Worm (Caenorhabditis elegans): ENCODE results near the gene Y75B8A.6.

Y75B8A.6 gene

DNA sequence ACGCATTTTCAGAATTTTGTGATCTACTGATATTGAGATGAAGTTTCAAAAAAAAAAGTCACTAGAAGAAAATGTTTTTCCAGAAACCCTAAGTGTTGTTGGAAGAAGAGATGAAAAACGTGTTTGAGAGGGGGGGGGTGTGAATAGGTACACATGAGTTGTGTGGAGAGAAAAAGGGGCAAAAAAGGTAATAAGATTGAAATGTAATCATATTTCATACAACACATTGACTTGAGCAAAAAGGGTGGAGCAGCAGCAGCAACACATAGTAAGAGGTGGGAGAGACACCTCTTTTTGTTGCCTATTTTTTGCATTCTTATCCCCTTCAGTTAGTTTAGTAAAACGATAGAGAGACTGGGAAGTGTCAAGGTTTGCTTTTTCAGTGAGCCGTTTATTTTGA is 626 bp upstream of the Y75B8A.6 start:
- TF ChIP-seq Y53F4B.3 (GFP tag; IDR thresholded peaks at IDR 0.05): no peak
- TF ChIP-seq somi-1 (GFP tag; optimal IDR thresholded peaks at IDR 0.05): no peak
- TF ChIP-seq chd-7 (tag; optimal IDR thresholded peaks at IDR 0.05): no peak
- TF ChIP-seq sptf-2 (GFP tag; optimal IDR thresholded peaks at IDR 0.05): no peak

- no peak for TF ChIP-seq efl-1 (GFP tag; optimal IDR thresholded peaks at IDR 0.05)
- TF ChIP-seq hmg-1.2 (GFP tag; IDR thresholded peaks at IDR 0.05): no peak
- no peak for TF ChIP-seq K11D2.4 (GFP tag; IDR thresholded peaks at IDR 0.05)
- no peak for TF ChIP-seq ZK185.1 (tag; optimal IDR thresholded peaks at IDR 0.05; ENCODE audit: poor library complexity, severe bottlenecking)
- no peak for TF ChIP-seq ztf-22 (GFP tag; optimal IDR thresholded peaks at IDR 0.05)
- no peak for TF ChIP-seq rcor-1 (GFP tag; IDR thresholded peaks at IDR 0.05)
- TF ChIP-seq egl-18 (GFP tag; IDR thresholded peaks at IDR 0.05): no peak
- no peak for TF ChIP-seq ztf-25 (GFP tag; IDR thresholded peaks at IDR 0.05)
- no peak for TF ChIP-seq K12H6.12 (tag; optimal IDR thresholded peaks at IDR 0.05)
- TF ChIP-seq D2030.7 (GFP tag; IDR thresholded peaks at IDR 0.05): no peak
- no peak for TF ChIP-seq zim-3 (tag; optimal IDR thresholded peaks at IDR 0.05)
- TF ChIP-seq ceh-100 (GFP tag; IDR thresholded peaks at IDR 0.05): no peak
- TF ChIP-seq Y67H2A.10 (GFP tag; conservative IDR thresholded peaks at IDR 0.05): no peak
- no peak for TF ChIP-seq hsf-1 (GFP tag; IDR thresholded peaks at IDR 0.05)
- TF ChIP-seq F57C9.4 (tag; optimal IDR thresholded peaks at IDR 0.05): no peak
Observed at ce11 chrIII:12124392-12124791, 5.8 kb downstream of the Y75B8A.6 start.

ce11 chrIII:12123427-12123826 is 6.7 kb downstream of the Y75B8A.6 start:
- TF ChIP-seq lin-40 (tag; optimal IDR thresholded peaks at IDR 0.05) (no peak), hsf-1 (GFP tag; IDR thresholded peaks at IDR 0.05) (peak; percentile 93), rpc-1 (optimal IDR thresholded peaks at IDR 0.05) (peak; percentile 30), rpc-1 (tag; optimal IDR thresholded peaks at IDR 0.05) (no peak)

DNA sequence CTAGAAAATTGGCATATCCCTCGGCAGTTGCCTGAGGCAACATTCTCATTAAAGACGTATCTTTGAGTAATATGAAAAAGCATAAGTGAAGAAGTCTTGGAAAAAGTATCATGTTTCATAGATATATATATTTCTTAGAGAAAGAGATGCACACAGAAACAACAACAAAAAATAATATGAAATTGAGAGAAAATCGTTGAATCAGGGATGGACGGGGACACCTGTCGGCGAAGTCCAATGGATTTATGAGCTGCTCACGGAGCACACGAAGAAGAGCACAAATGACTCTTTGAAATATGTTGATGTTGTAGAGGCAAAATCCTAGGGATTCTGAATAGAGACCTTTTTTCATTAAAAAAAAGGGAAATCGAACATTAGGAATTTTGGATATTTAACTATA is 9.0 kb downstream of the Y75B8A.6 start:
- TF ChIP-seq madf-8 (GFP tag; conservative IDR thresholded peaks at IDR 0.05) (no peak), zfh-2 (GFP tag; conservative IDR thresholded peaks at IDR 0.05) (no peak), madf-6 (GFP tag; IDR thresholded peaks at IDR 0.05) (no peak), nfya-2 (GFP tag; IDR thresholded peaks at IDR 0.05) (no peak), ztf-18 (tag; optimal IDR thresholded peaks at IDR 0.05) (no peak), zim-3 (tag; optimal IDR thresholded peaks at IDR 0.05) (no peak), hlh-12 (tag; optimal IDR thresholded peaks at IDR 0.05) (no peak), egl-18 (GFP tag; IDR thresholded peaks at IDR 0.05) (no peak), snpc-4 (GFP tag; optimal IDR thresholded peaks at IDR 0.05) (no peak), snpc-4 (tag; optimal IDR thresholded peaks at IDR 0.05) (no peak), hsf-1 (GFP tag; IDR thresholded peaks at IDR 0.05) (no peak), madf-3 (GFP tag; IDR thresholded peaks at IDR 0.05) (no peak), cebp-1 (GFP tag; IDR thresholded peaks at IDR 0.05) (no peak), cebp-1 (tag; optimal IDR thresholded peaks at IDR 0.05) (no peak), ama-1 (optimal IDR thresholded peaks at IDR 0.05) (no peak), ama-1 (GFP tag; optimal IDR thresholded peaks at IDR 0.05) (no peak), bed-2 (GFP tag; IDR thresholded peaks at IDR 0.05) (no peak), gei-17 (GFP tag; optimal IDR thresholded peaks at IDR 0.05) (no peak), F57C9.4 (tag; optimal IDR thresholded peaks at IDR 0.05) (no peak), him-1 (tag; optimal IDR thresholded peaks at IDR 0.05) (no peak), C17E4.6 (GFP tag; IDR thresholded peaks at IDR 0.05) (no peak), nhr-179 (tag; optimal IDR thresholded peaks at IDR 0.05) (no peak)
